Fruit fly (Drosophila melanogaster) whole organism, embryonic: ENCODE results near the gene nxf4.
A peak's percentile ranks its signal among the peaks of the same experiment; 100 is the strongest.

Experiments
- Bteb2 ChIP-seq: fragments of 200-800 bp; sonication (Bioruptor generic); optimal IDR thresholded peaks from 2 replicates; lab custom pipeline; 2016; ENCODE audit warnings: missing biosample characterization, missing genetic modification characterization
- CG10147 ChIP-seq: fragments of 200-800 bp; sonication (Bioruptor generic); optimal IDR thresholded peaks from 2 replicates; lab custom pipeline; 2019; ENCODE audit warnings: missing biosample characterization, mild to moderate bottlenecking, missing genetic modification characterization, moderate library complexity
- CG1024 ChIP-seq: fragments of 200-800 bp; sonication (Bioruptor generic); IDR thresholded peaks from 2 replicates; pipeline ENCODE4 v1.3.6; 2022; ENCODE audit warnings: missing biosample characterization, missing genetic modification characterization
- CG10654 ChIP-seq: fragments of 200-800 bp; sonication (Bioruptor generic); optimal IDR thresholded peaks from 2 replicates; lab custom pipeline; 2016; ENCODE audit warnings: missing biosample characterization, missing genetic modification characterization
- CG12769 ChIP-seq: fragments of 200-800 bp; sonication (Bioruptor generic); optimal IDR thresholded peaks from 2 replicates; lab custom pipeline; 2019; ENCODE audit warnings: missing biosample characterization, mild to moderate bottlenecking, missing genetic modification characterization, moderate library complexity
- CG13287 ChIP-seq: fragments of 200-800 bp; sonication (Bioruptor generic); IDR thresholded peaks from 2 replicates; pipeline ENCODE4 v1.3.6; 2022; ENCODE audit warnings: missing biosample characterization, missing genetic modification characterization; ENCODE audit not compliant: partially characterized antibody
- CG13424 ChIP-seq: fragments of 200-800 bp; sonication (Bioruptor generic); optimal IDR thresholded peaks from 2 replicates; lab custom pipeline; 2019; ENCODE audit warnings: missing biosample characterization, mild to moderate bottlenecking, missing genetic modification characterization, moderate library complexity
- CG14710 ChIP-seq: fragments of 200-800 bp; sonication (Bioruptor generic); optimal IDR thresholded peaks from 3 replicates; lab custom pipeline; 2019; ENCODE audit warnings: missing biosample characterization, mild to moderate bottlenecking, missing genetic modification characterization, moderate library complexity
- CG14860 ChIP-seq: fragments of 200-800 bp; sonication (Bioruptor generic); IDR thresholded peaks from 3 replicates; pipeline ENCODE4 v1.3.6; 2022; ENCODE audit warnings: missing biosample characterization, missing genetic modification characterization; ENCODE audit not compliant: partially characterized antibody
- CG1792 ChIP-seq: fragments of 200-800 bp; sonication (Bioruptor generic); optimal IDR thresholded peaks from 2 replicates; lab custom pipeline; 2016; ENCODE audit warnings: missing biosample characterization, missing genetic modification characterization
- CG31365 ChIP-seq: fragments of 200-800 bp; sonication (Bioruptor generic); optimal IDR thresholded peaks from 2 replicates; lab custom pipeline; 2018; ENCODE audit warnings: missing biosample characterization, mild to moderate bottlenecking, missing genetic modification characterization
- CG3163 ChIP-seq: fragments of 200-800 bp; sonication (Bioruptor generic); optimal IDR thresholded peaks from 3 replicates; lab custom pipeline; 2016; ENCODE audit warnings: missing biosample characterization, missing genetic modification characterization
- CG32772 ChIP-seq: fragments of 200-800 bp; sonication (Bioruptor generic); IDR thresholded peaks from 2 replicates; pipeline ENCODE4 v1.3.6; 2022; ENCODE audit warnings: missing biosample characterization, missing genetic modification characterization
- CG3281 ChIP-seq: fragments of 200-800 bp; sonication (Bioruptor generic); optimal IDR thresholded peaks from 3 replicates; lab custom pipeline; 2017; ENCODE audit warnings: missing biosample characterization, mild to moderate bottlenecking, missing genetic modification characterization
- CG3847 ChIP-seq: fragments of 200-800 bp; sonication (Bioruptor generic); IDR thresholded peaks from 2 replicates; pipeline ENCODE4 v1.3.6; 2022; ENCODE audit warnings: missing biosample characterization, missing genetic modification characterization
- Deaf1 ChIP-seq: fragments of 200-800 bp; optimal IDR thresholded peaks from 3 replicates; lab custom pipeline; 2019; ENCODE audit warnings: missing biosample characterization, mild to moderate bottlenecking, missing genetic modification characterization, moderate library complexity
- Dfd ChIP-seq, 2 experiments: fragments of >200 bp; optimal IDR thresholded peaks; 2 replicates each; lab custom pipeline; 2017; ENCODE audit warnings: missing biosample characterization in 2 of 2, missing genetic modification characterization in 2 of 2
- ERR ChIP-seq: fragments of 200-800 bp; sonication (Bioruptor generic); optimal IDR thresholded peaks from 2 replicates; lab custom pipeline; 2016; ENCODE audit warnings: missing biosample characterization, missing genetic modification characterization
- Eip74EF ChIP-seq, 2 experiments: fragments of 200-800 bp in 1 of 2; fragments of >200 bp in 1 of 2; sonication (Bioruptor generic) in 1 of 2; optimal IDR thresholded peaks; 2 replicates each; lab custom pipeline; 2017 to 2019; ENCODE audit warnings: missing biosample characterization in 2 of 2, missing genetic modification characterization in 2 of 2, mild to moderate bottlenecking in 1 of 2, moderate library complexity in 1 of 2
- Fer3 ChIP-seq: fragments of 200-800 bp; sonication (Bioruptor generic); optimal IDR thresholded peaks from 2 replicates; lab custom pipeline; 2018; ENCODE audit warnings: missing biosample characterization, mild to moderate bottlenecking, missing genetic modification characterization, moderate library complexity
- HHEX ChIP-seq: fragments of 200-800 bp; sonication (Bioruptor generic); optimal IDR thresholded peaks from 3 replicates; lab custom pipeline; 2017; ENCODE audit warnings: missing biosample characterization, mild to moderate bottlenecking, missing genetic modification characterization, missing genetic modification reagents
- Hand ChIP-seq: fragments of 200-800 bp; sonication (Bioruptor generic); optimal IDR thresholded peaks from 2 replicates; lab custom pipeline; 2017; ENCODE audit warnings: mild to moderate bottlenecking, missing biosample characterization, missing genetic modification reagents, missing genetic modification characterization
- Kr ChIP-seq: fragments of 200-800 bp; sonication (Bioruptor generic); optimal IDR thresholded peaks from 2 replicates; lab custom pipeline; 2017; ENCODE audit warnings: missing biosample characterization, mild to moderate bottlenecking, missing genetic modification characterization
- Pdp1 ChIP-seq, 2 experiments: fragments of 200-800 bp; sonication (Bioruptor generic); optimal IDR thresholded peaks; 3 replicates each; lab custom pipeline; 2016; ENCODE audit warnings: missing biosample characterization in 2 of 2, missing genetic modification characterization in 2 of 2, mild to moderate bottlenecking in 1 of 2, moderate library complexity in 1 of 2
- Ptx1 ChIP-seq: fragments of 200-800 bp; sonication (Bioruptor generic); IDR thresholded peaks from 2 replicates; pipeline ENCODE4 v1.3.6; 2022; ENCODE audit warnings: missing biosample characterization, missing genetic modification characterization
- Scr ChIP-seq: fragments of 200-800 bp; sonication (Bioruptor generic); IDR thresholded peaks from 2 replicates; pipeline ENCODE4 v1.3.6; 2022; ENCODE audit warnings: missing biosample characterization, missing genetic modification characterization; ENCODE audit not compliant: partially characterized antibody
- Sox100B ChIP-seq: fragments of 200-800 bp; sonication (Bioruptor generic); optimal IDR thresholded peaks from 3 replicates; lab custom pipeline; 2018; ENCODE audit warnings: missing biosample characterization, mild to moderate bottlenecking, missing genetic modification characterization
- Ssrp ChIP-seq: fragments of 200-800 bp; sonication (Bioruptor generic); optimal IDR thresholded peaks from 2 replicates; lab custom pipeline; 2018; ENCODE audit warnings: missing biosample characterization, mild to moderate bottlenecking, missing genetic modification characterization, moderate library complexity
- Tbp ChIP-seq: fragments of >200 bp; optimal IDR thresholded peaks from 2 replicates; lab custom pipeline; 2018; ENCODE audit warnings: missing biosample characterization, missing genetic modification characterization
- ap ChIP-seq: fragments of 200-800 bp; sonication (Bioruptor generic); IDR thresholded peaks from 2 replicates; pipeline ENCODE4 v1.3.6; 2022; ENCODE audit warnings: missing biosample characterization, missing genetic modification characterization
- bbx ChIP-seq: fragments of 200-800 bp; sonication (Bioruptor generic); IDR thresholded peaks from 2 replicates; pipeline ENCODE4 v1.3.6; 2022; ENCODE audit warnings: missing biosample characterization, missing genetic modification characterization; ENCODE audit not compliant: partially characterized antibody
- corto ChIP-seq: fragments of 200-800 bp; sonication (Bioruptor generic); optimal IDR thresholded peaks from 2 replicates; lab custom pipeline; 2016; ENCODE audit warnings: missing biosample characterization, mild to moderate bottlenecking, missing genetic modification characterization, moderate library complexity
- dan ChIP-seq: fragments of 200-800 bp; sonication (Bioruptor generic); IDR thresholded peaks from 2 replicates; pipeline ENCODE4 v1.3.6; 2022; ENCODE audit warnings: missing biosample characterization, missing genetic modification characterization
- dm ChIP-seq: fragments of 200-800 bp; sonication (Bioruptor generic); optimal IDR thresholded peaks from 3 replicates; lab custom pipeline; 2016; ENCODE audit warnings: missing biosample characterization, missing genetic modification characterization
- emc ChIP-seq: fragments of 200-800 bp; sonication (Bioruptor generic); optimal IDR thresholded peaks from 2 replicates; lab custom pipeline; 2016; ENCODE audit warnings: missing biosample characterization, missing genetic modification characterization
- ewg ChIP-seq: fragments of 200-800 bp; sonication (Bioruptor generic); optimal IDR thresholded peaks from 3 replicates; lab custom pipeline; 2017; ENCODE audit warnings: mild to moderate bottlenecking, missing biosample characterization, missing genetic modification reagents, missing genetic modification characterization
- ftz-f1 ChIP-seq: fragments of 200-800 bp; sonication (Bioruptor generic); optimal IDR thresholded peaks from 2 replicates; lab custom pipeline; 2016; ENCODE audit warnings: missing biosample characterization, missing genetic modification characterization
- grau ChIP-seq: fragments of 200-800 bp; optimal IDR thresholded peaks from 3 replicates; lab custom pipeline; 2019; ENCODE audit warnings: missing biosample characterization, mild to moderate bottlenecking, missing genetic modification characterization, moderate library complexity
- gro ChIP-seq: fragments of 200-800 bp; sonication (Bioruptor generic); optimal IDR thresholded peaks from 2 replicates; lab custom pipeline; 2016; ENCODE audit warnings: missing biosample characterization, missing genetic modification characterization
- hbn ChIP-seq: fragments of 200-800 bp; sonication (Bioruptor generic); IDR thresholded peaks from 2 replicates; pipeline ENCODE4 v1.3.6; 2022; ENCODE audit warnings: missing biosample characterization, missing genetic modification characterization; ENCODE audit not compliant: partially characterized antibody
- ind ChIP-seq: fragments of 200-800 bp; sonication (Bioruptor generic); optimal IDR thresholded peaks from 3 replicates; lab custom pipeline; 2016; ENCODE audit warnings: missing biosample characterization, missing genetic modification characterization
- nom ChIP-seq: fragments of 200-800 bp; sonication (Bioruptor generic); optimal IDR thresholded peaks from 2 replicates; lab custom pipeline; 2017; ENCODE audit warnings: missing biosample characterization, missing genetic modification characterization, mild to moderate bottlenecking, moderate library complexity, missing genetic modification reagents
- pb ChIP-seq: fragments of 200-800 bp; sonication (Bioruptor generic); optimal IDR thresholded peaks from 3 replicates; lab custom pipeline; 2016; ENCODE audit warnings: missing biosample characterization, missing genetic modification characterization
- pfk ChIP-seq: fragments of 200-800 bp; sonication (Bioruptor generic); optimal IDR thresholded peaks from 2 replicates; lab custom pipeline; 2018; ENCODE audit warnings: missing biosample characterization, mild to moderate bottlenecking, missing genetic modification characterization, moderate library complexity
- ro ChIP-seq: fragments of 200-800 bp; sonication (Bioruptor generic); IDR thresholded peaks from 2 replicates; pipeline ENCODE4 v1.3.6; 2022; ENCODE audit warnings: missing biosample characterization, missing genetic modification characterization
- sens-2 ChIP-seq: fragments of 200-800 bp; sonication (Bioruptor generic); IDR thresholded peaks from 2 replicates; pipeline ENCODE4 v1.3.6; 2022; ENCODE audit warnings: missing biosample characterization, missing genetic modification characterization
- stwl ChIP-seq: fragments of 200-800 bp; sonication (Bioruptor generic); optimal IDR thresholded peaks from 3 replicates; lab custom pipeline; 2018; ENCODE audit warnings: missing biosample characterization, mild to moderate bottlenecking, missing genetic modification characterization, moderate library complexity

nxf4 gene

dm6 chr3R:7365527-7365926 lies 19.0 kb downstream of the nxf4 start, which contains the start of the genes Mst84Db and Mst84Da:
Mst84Db (minus strand) TSS chr3R:7365627.
Mst84Da (plus strand) TSS chr3R:7365850.
- no peak for TF ChIP-seq Hand (GFP tag; lab: Kevin White, UChicago)
- no peak for TF ChIP-seq CG3847
- no peak for TF ChIP-seq CG1024 (GFP tag; lab: Robert Waterston, UW)
- no peak for TF ChIP-seq bbx (GFP tag; lab: Robert Waterston, UW)
- no peak for TF ChIP-seq Ptx1 (GFP tag; lab: Robert Waterston, UW)
- TF ChIP-seq dan (GFP tag; lab: Robert Waterston, UW), result no peak
- no peak for TF ChIP-seq CG3163 (GFP tag; lab: Kevin White, UChicago)
- TF ChIP-seq CG3281 (GFP tag; lab: Kevin White, UChicago), result no peak
- TF ChIP-seq CG14710 (tag; lab: Kevin White, UChicago), result no peak
- TF ChIP-seq Scr (GFP tag; lab: Robert Waterston, UW), result no peak
- no peak for TF ChIP-seq stwl
- TF ChIP-seq CG10147 (GFP tag; lab: Kevin White, UChicago), result no peak
- TF ChIP-seq CG14860, result no peak
- TF ChIP-seq CG31365 (tag; lab: Kevin White, UChicago), result no peak
- TF ChIP-seq CG12769 (tag; lab: Kevin White, UChicago), result no peak

dm6 chr3R:7369205-7369604 lies 22.7 kb downstream of the nxf4 start, which contains the start of gene MstProx:
MstProx (minus strand) TSS chr3R:7369305.
- TF ChIP-seq Kr (GFP tag; lab: Kevin White, UChicago), result no peak
- TF ChIP-seq gro, result no peak
- no peak for TF ChIP-seq dm (GFP tag; lab: Kevin White, UChicago)
- TF ChIP-seq nom (GFP tag; lab: Kevin White, UChicago), result no peak
- no peak for TF ChIP-seq grau (tag; lab: Kevin White, UChicago)
- no peak for TF ChIP-seq ap (GFP tag; lab: Robert Waterston, UW)
- TF ChIP-seq ro (GFP tag; lab: Robert Waterston, UW), result no peak
- TF ChIP-seq sens-2 (GFP tag; lab: Robert Waterston, UW), result no peak

dm6 chr3R:7391113-7391512 lies 44.6 kb downstream of the nxf4 start, which contains the start of gene CG42650:
CG42650 (plus strand) TSS chr3R:7391413.
- TF ChIP-seq CG32772 (GFP tag; lab: Robert Waterston, UW), result no peak
- no peak for TF ChIP-seq CG13287 (GFP tag; lab: Robert Waterston, UW)
- TF ChIP-seq ind (GFP tag; lab: Kevin White, UChicago), result no peak
- TF ChIP-seq corto (GFP tag; lab: Kevin White, UChicago), result no peak
- no peak for TF ChIP-seq Pdp1 (GFP tag; optimal IDR thresholded peaks at IDR 0.05; lab: Kevin White, UChicago)
- TF ChIP-seq ftz-f1 (GFP tag; lab: Kevin White, UChicago), result no peak
- no peak for TF ChIP-seq pfk (GFP tag; lab: Kevin White, UChicago)
- no peak for TF ChIP-seq pb (GFP tag; lab: Kevin White, UChicago)
- TF ChIP-seq hbn (GFP tag; lab: Robert Waterston, UW), result no peak
- no peak for TF ChIP-seq CG1792 (GFP tag; lab: Kevin White, UChicago)
- no peak for TF ChIP-seq HHEX (GFP tag; lab: Kevin White, UChicago)

DNA sequence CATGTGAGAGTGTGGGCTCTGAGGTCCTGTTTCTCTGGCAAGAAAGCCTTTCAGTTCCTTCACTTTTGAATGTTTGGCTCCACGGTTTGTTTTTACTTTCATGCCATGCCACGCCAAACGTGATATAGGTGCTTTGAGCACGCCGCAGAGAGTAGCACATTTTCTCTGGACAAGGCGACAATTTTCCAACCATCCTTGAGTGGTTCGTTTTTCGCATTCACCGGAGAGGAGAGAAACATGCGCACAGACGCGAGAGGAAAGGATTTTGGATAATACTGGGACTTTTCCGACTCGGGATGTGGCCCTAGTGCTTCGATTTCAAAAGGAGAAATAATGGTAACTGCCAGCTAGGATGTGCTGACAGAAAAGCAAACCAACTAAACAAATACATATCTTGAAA lies 47.5 kb downstream of the nxf4 start:
- TF ChIP-seq Bteb2 (GFP tag; lab: Kevin White, UChicago) (no peak), CG10654 (GFP tag; lab: Kevin White, UChicago) (no peak), ERR (no peak), ewg (GFP tag; lab: Kevin White, UChicago) (peak; percentile 91), Eip74EF (GFP tag; optimal IDR thresholded peaks at IDR 0.05; lab: Kevin White, UChicago) (no peak), Dfd (GFP tag; optimal IDR thresholded peaks at IDR 0.05; lab: Kevin White, UChicago) (no peak), emc (GFP tag; lab: Kevin White, UChicago) (no peak), CG13424 (tag; lab: Kevin White, UChicago) (no peak), Deaf1 (tag; lab: Kevin White, UChicago) (peak; percentile 92), Ssrp (tag; lab: Kevin White, UChicago) (no peak), Sox100B (GFP tag; lab: Kevin White, UChicago) (no peak), Fer3 (tag; lab: Kevin White, UChicago) (no peak), Tbp (no peak)
